Worm (Caenorhabditis elegans) whole organism, late embryonic: ENCODE results near the gene C16A11.4.

Experiments
- C08G9.2 ChIP-seq: sonication (generic microtip); optimal IDR thresholded peaks from 2 replicates; lab custom pipeline; 2016; ENCODE audit warnings: mild to moderate bottlenecking, missing genetic modification characterization, moderate library complexity, missing compliant biosample characterization
- C38D4.7 ChIP-seq: fragments of 200-800 bp; sonication (Bioruptor generic); optimal IDR thresholded peaks from 2 replicates; lab custom pipeline; 2018; ENCODE audit warnings: mild to moderate bottlenecking, missing genetic modification characterization, moderate library complexity, missing compliant biosample characterization
- K09A11.1 ChIP-seq: sonication (generic microtip); optimal IDR thresholded peaks from 2 replicates; lab custom pipeline; 2017; ENCODE audit warnings: antibody characterized with exemption, mild to moderate bottlenecking, missing genetic modification characterization, missing compliant biosample characterization; ENCODE audit not compliant: insufficient read depth
- ahr-1 ChIP-seq: sonication (generic microtip); optimal IDR thresholded peaks from 2 replicates; lab custom pipeline; 2016; ENCODE audit warnings: missing genetic modification characterization, missing compliant biosample characterization
- ama-1 ChIP-seq: fragments of 150-350 bp; optimal IDR thresholded peaks from 2 replicates; lab custom pipeline; 2014
- ceh-14 ChIP-seq: sonication (generic microtip); optimal IDR thresholded peaks from 2 replicates; lab custom pipeline; 2016; ENCODE audit warnings: missing genotype, missing genetic modification characterization, missing compliant biosample characterization
- ceh-18 ChIP-seq: sonication (generic microtip); optimal IDR thresholded peaks from 2 replicates; lab custom pipeline; 2016; ENCODE audit warnings: missing genetic modification characterization, missing compliant biosample characterization
- ceh-22 ChIP-seq: sonication (generic microtip); optimal IDR thresholded peaks from 2 replicates; lab custom pipeline; 2017; ENCODE audit warnings: missing biosample characterization, missing genetic modification characterization
- ceh-31 ChIP-seq: sonication (generic microtip); optimal IDR thresholded peaks from 2 replicates; lab custom pipeline; 2016; ENCODE audit warnings: missing genetic modification characterization, missing compliant biosample characterization
- ceh-34 ChIP-seq: sonication (generic microtip); optimal IDR thresholded peaks from 2 replicates; lab custom pipeline; 2016; ENCODE audit warnings: mild to moderate bottlenecking, missing genetic modification characterization, missing compliant biosample characterization
- ceh-9 ChIP-seq: sonication (generic microtip); optimal IDR thresholded peaks from 2 replicates; lab custom pipeline; 2016; ENCODE audit warnings: mild to moderate bottlenecking, missing genetic modification characterization, inconsistent platforms, missing compliant biosample characterization
- dmd-4 ChIP-seq: sonication (generic microtip); optimal IDR thresholded peaks from 2 replicates; lab custom pipeline; 2016; ENCODE audit warnings: borderline replicate concordance, missing genetic modification characterization, missing compliant biosample characterization
- dve-1 ChIP-seq: sonication (generic microtip); optimal IDR thresholded peaks from 2 replicates; lab custom pipeline; 2017; ENCODE audit warnings: antibody characterized with exemption, mild to moderate bottlenecking, missing genetic modification characterization, missing compliant biosample characterization
- elt-2 ChIP-seq: sonication (generic microtip); optimal IDR thresholded peaks from 2 replicates; lab custom pipeline; 2016; ENCODE audit warnings: missing genetic modification reagents, missing genetic modification characterization, missing compliant biosample characterization
- elt-4 ChIP-seq: sonication (generic microtip); optimal IDR thresholded peaks from 2 replicates; lab custom pipeline; 2016; ENCODE audit warnings: missing genetic modification characterization, missing compliant biosample characterization
- fkh-10 ChIP-seq: fragments of 150-350 bp; optimal IDR thresholded peaks from 2 replicates; lab custom pipeline; 2014; ENCODE audit warnings: missing biosample characterization, missing genetic modification reagents, missing genetic modification characterization
- fkh-6 ChIP-seq: sonication (generic microtip); optimal IDR thresholded peaks from 2 replicates; lab custom pipeline; 2016; ENCODE audit warnings: missing genetic modification characterization, missing compliant biosample characterization
- gmeb-2 ChIP-seq: sonication (generic microtip); optimal IDR thresholded peaks from 2 replicates; lab custom pipeline; 2016; ENCODE audit warnings: missing genetic modification characterization, inconsistent platforms, missing compliant biosample characterization
- hlh-13 ChIP-seq: fragments of 200-800 bp; sonication (Bioruptor generic); optimal IDR thresholded peaks from 2 replicates; lab custom pipeline; 2018; ENCODE audit warnings: mild to moderate bottlenecking, missing genetic modification characterization, missing compliant biosample characterization
- hlh-15 ChIP-seq: sonication (generic microtip); optimal IDR thresholded peaks from 2 replicates; lab custom pipeline; 2016; ENCODE audit warnings: missing genetic modification characterization, missing compliant biosample characterization
- hlh-6 ChIP-seq: sonication (generic microtip); optimal IDR thresholded peaks from 2 replicates; lab custom pipeline; 2016; ENCODE audit warnings: missing genotype, missing genetic modification characterization, missing compliant biosample characterization
- hlh-8 ChIP-seq: sonication (generic microtip); optimal IDR thresholded peaks from 2 replicates; lab custom pipeline; 2016; ENCODE audit warnings: missing genotype, missing genetic modification characterization, missing compliant biosample characterization
- lim-6 ChIP-seq: sonication (generic microtip); optimal IDR thresholded peaks from 2 replicates; lab custom pipeline; 2016; ENCODE audit warnings: missing genetic modification characterization, missing compliant biosample characterization
- lin-11 ChIP-seq: fragments of 200-800 bp; sonication (Bioruptor generic); optimal IDR thresholded peaks from 2 replicates; lab custom pipeline; 2018; ENCODE audit warnings: mild to moderate bottlenecking, missing genetic modification characterization, missing compliant biosample characterization
- madf-2 ChIP-seq: sonication (generic microtip); optimal IDR thresholded peaks from 2 replicates; lab custom pipeline; 2017; ENCODE audit warnings: missing genetic modification characterization, missing compliant biosample characterization
- mec-3 ChIP-seq: sonication (generic microtip); optimal IDR thresholded peaks from 2 replicates; lab custom pipeline; 2016; ENCODE audit warnings: borderline replicate concordance, missing genetic modification characterization, missing compliant biosample characterization
- nfya-1 ChIP-seq: sonication (generic microtip); optimal IDR thresholded peaks from 2 replicates; lab custom pipeline; 2017; ENCODE audit warnings: missing genetic modification characterization, mild to moderate bottlenecking, missing compliant biosample characterization, antibody characterized with exemption, moderate library complexity
- npax-4 ChIP-seq: sonication (generic microtip); optimal IDR thresholded peaks from 2 replicates; lab custom pipeline; 2016; ENCODE audit warnings: missing genetic modification characterization, missing compliant biosample characterization
- odd-2 ChIP-seq: sonication (generic microtip); optimal IDR thresholded peaks from 2 replicates; lab custom pipeline; 2017; ENCODE audit warnings: antibody characterized with exemption, mild to moderate bottlenecking, missing genetic modification characterization, missing compliant biosample characterization
- pag-3 ChIP-seq: sonication (generic microtip); optimal IDR thresholded peaks from 2 replicates; lab custom pipeline; 2016; ENCODE audit warnings: missing compliant biosample characterization, missing genetic modification characterization, borderline replicate concordance
- pat-9 ChIP-seq: fragments of 200-800 bp; sonication (Bioruptor generic); optimal IDR thresholded peaks from 2 replicates; lab custom pipeline; 2018; ENCODE audit warnings: mild to moderate bottlenecking, missing genetic modification characterization, moderate library complexity, missing compliant biosample characterization
- pax-1 ChIP-seq: fragments of 150-350 bp; optimal IDR thresholded peaks from 2 replicates; lab custom pipeline; 2014; ENCODE audit warnings: missing biosample characterization, missing genetic modification characterization
- pha-2 ChIP-seq: sonication (generic microtip); optimal IDR thresholded peaks from 2 replicates; lab custom pipeline; 2017; ENCODE audit warnings: mild to moderate bottlenecking, missing genetic modification characterization, missing compliant biosample characterization
- pha-4 ChIP-seq: fragments of 150-350 bp; optimal IDR thresholded peaks from 2 replicates; lab custom pipeline; 2018; ENCODE audit warnings: missing biosample characterization, missing genetic modification reagents, missing genetic modification characterization
- pqm-1 ChIP-seq: sonication (generic microtip); optimal IDR thresholded peaks from 2 replicates; lab custom pipeline; 2016; ENCODE audit warnings: missing genetic modification characterization, missing compliant biosample characterization
- ref-2 ChIP-seq: sonication (generic microtip); optimal IDR thresholded peaks from 2 replicates; lab custom pipeline; 2016; ENCODE audit warnings: missing genetic modification characterization, missing compliant biosample characterization
- rnt-1 ChIP-seq: sonication (generic microtip); optimal IDR thresholded peaks from 2 replicates; lab custom pipeline; 2016; ENCODE audit warnings: missing genetic modification characterization, missing compliant biosample characterization
- sdc-2 ChIP-seq: sonication (generic microtip); optimal IDR thresholded peaks from 2 replicates; lab custom pipeline; 2016; ENCODE audit warnings: missing genotype, missing genetic modification characterization, missing compliant biosample characterization
- sox-2 ChIP-seq: fragments of 200-800 bp; sonication (Bioruptor generic); IDR thresholded peaks from 2 replicates; pipeline ENCODE4 v1.3.6; 2022; ENCODE audit warnings: missing genetic modification reagents, missing genetic modification characterization, missing compliant biosample characterization
- syd-9 ChIP-seq: sonication (generic microtip); optimal IDR thresholded peaks from 2 replicates; lab custom pipeline; 2016; ENCODE audit warnings: mild to moderate bottlenecking, missing genetic modification characterization, moderate library complexity, missing compliant biosample characterization
- tbx-2 ChIP-seq: sonication (generic microtip); optimal IDR thresholded peaks from 2 replicates; lab custom pipeline; 2016; ENCODE audit warnings: missing genetic modification characterization, missing compliant biosample characterization
- unc-55 ChIP-seq: sonication (generic microtip); optimal IDR thresholded peaks from 2 replicates; lab custom pipeline; 2017; ENCODE audit warnings: missing biosample characterization, missing genetic modification reagents, missing genetic modification characterization
- unc-86 ChIP-seq: sonication (generic microtip); optimal IDR thresholded peaks from 2 replicates; lab custom pipeline; 2016; ENCODE audit warnings: missing genetic modification characterization, missing compliant biosample characterization

The C16A11.4 gene

ce11 chrII:4183979-4184378 lies 42.9 kb upstream of the C16A11.4 start:
- TF ChIP-seq rnt-1 (tag; lab: Kevin White, UChicago): peak; percentile 78
- peak; percentile 26 for TF ChIP-seq tbx-2 (tag; lab: Kevin White, UChicago)
- TF ChIP-seq pha-4 (tag; lab: Kevin White, UChicago): no peak
- TF ChIP-seq unc-55 (GFP tag; lab: Kevin White, UChicago): peak; percentile 55
- no peak for TF ChIP-seq ceh-31 (tag; lab: Kevin White, UChicago)
- TF ChIP-seq odd-2 (tag; lab: Kevin White, UChicago): no peak
- TF ChIP-seq npax-4 (tag; lab: Kevin White, UChicago): no peak
- TF ChIP-seq sox-2 (GFP tag; lab: Robert Waterston, UW): no peak
- TF ChIP-seq hlh-13 (GFP tag; lab: Kevin White, UChicago): no peak
- no peak for TF ChIP-seq C38D4.7
- TF ChIP-seq ceh-34 (tag; lab: Kevin White, UChicago): peak; percentile 33
- TF ChIP-seq pax-1 (tag; lab: Kevin White, UChicago): no peak
- no peak for TF ChIP-seq unc-86
- TF ChIP-seq K09A11.1 (tag; lab: Kevin White, UChicago): no peak
- TF ChIP-seq C08G9.2 (tag; lab: Kevin White, UChicago): no peak
- peak; percentile 1 for TF ChIP-seq nfya-1
- TF ChIP-seq ceh-18 (tag; lab: Kevin White, UChicago): peak; percentile 81
- TF ChIP-seq ama-1 (lab: Kevin White, UChicago): no peak
- TF ChIP-seq hlh-15: no peak
- no peak for TF ChIP-seq pat-9 (tag; lab: Kevin White, UChicago)
- TF ChIP-seq dve-1 (tag; lab: Kevin White, UChicago): no peak
- TF ChIP-seq elt-4: no peak

- TF ChIP-seq pat-9 (tag; lab: Kevin White, UChicago): no peak
- no peak for TF ChIP-seq syd-9 (tag; lab: Kevin White, UChicago)
- TF ChIP-seq rnt-1 (tag; lab: Kevin White, UChicago): no peak
- TF ChIP-seq pha-2 (tag; lab: Kevin White, UChicago): no peak
- TF ChIP-seq ceh-9 (tag; lab: Kevin White, UChicago): no peak
- no peak for TF ChIP-seq fkh-10 (GFP tag; lab: Kevin White, UChicago)
- TF ChIP-seq ahr-1 (tag; lab: Kevin White, UChicago): no peak
- no peak for TF ChIP-seq hlh-13 (GFP tag; lab: Kevin White, UChicago)
Measured at ce11 chrII:4186364-4186763, 40.5 kb upstream of the C16A11.4 start, which contains the start of gene cpna-1. Gene cpna-1, plus strand, starts transcription at chrII:4186664.

- TF ChIP-seq ceh-14 (no peak), pag-3 (tag; lab: Kevin White, UChicago) (no peak), hlh-8 (no peak), ref-2 (tag; lab: Kevin White, UChicago) (no peak), pha-4 (tag; lab: Kevin White, UChicago) (no peak), sdc-2 (no peak)
Measured at ce11 chrII:4194127-4194526, 32.7 kb upstream of the C16A11.4 start, which contains the start of gene mth-2. Gene mth-2, minus strand, starts transcription at chrII:4194314.

- no peak for TF ChIP-seq elt-2 (tag; lab: Kevin White, UChicago)
Measured at ce11 chrII:4203729-4204184, 23.1 kb upstream of the C16A11.4 start, which contains the start of gene mth-1. Gene mth-1, minus strand, starts transcription at chrII:4203779.

ce11 chrII:4209071-4209747 lies 17.6 kb upstream of the C16A11.4 start, which contains the start of gene F31D5.6:
Gene F31D5.6, plus strand, starts transcription at chrII:4209697.
- TF ChIP-seq fkh-6 (tag; lab: Kevin White, UChicago): no peak
- no peak for TF ChIP-seq ceh-22 (tag; lab: Kevin White, UChicago)
- no peak for TF ChIP-seq gmeb-2 (tag; lab: Kevin White, UChicago)
- TF ChIP-seq lim-6: no peak
- TF ChIP-seq dmd-4 (tag; lab: Kevin White, UChicago): no peak
- no peak for TF ChIP-seq madf-2 (tag; lab: Kevin White, UChicago)
- TF ChIP-seq pqm-1: no peak
- TF ChIP-seq hlh-6 (tag; lab: Kevin White, UChicago): no peak
- TF ChIP-seq mec-3 (tag; lab: Kevin White, UChicago): no peak
- TF ChIP-seq ama-1 (lab: Kevin White, UChicago): no peak
- TF ChIP-seq ahr-1 (tag; lab: Kevin White, UChicago): no peak
- TF ChIP-seq hlh-13 (GFP tag; lab: Kevin White, UChicago): no peak
- TF ChIP-seq lin-11 (tag; lab: Kevin White, UChicago): no peak
- TF ChIP-seq nfya-1: no peak
